Fruit fly (Drosophila melanogaster): ENCODE results near the gene cyst.

Gene cyst

DNA sequence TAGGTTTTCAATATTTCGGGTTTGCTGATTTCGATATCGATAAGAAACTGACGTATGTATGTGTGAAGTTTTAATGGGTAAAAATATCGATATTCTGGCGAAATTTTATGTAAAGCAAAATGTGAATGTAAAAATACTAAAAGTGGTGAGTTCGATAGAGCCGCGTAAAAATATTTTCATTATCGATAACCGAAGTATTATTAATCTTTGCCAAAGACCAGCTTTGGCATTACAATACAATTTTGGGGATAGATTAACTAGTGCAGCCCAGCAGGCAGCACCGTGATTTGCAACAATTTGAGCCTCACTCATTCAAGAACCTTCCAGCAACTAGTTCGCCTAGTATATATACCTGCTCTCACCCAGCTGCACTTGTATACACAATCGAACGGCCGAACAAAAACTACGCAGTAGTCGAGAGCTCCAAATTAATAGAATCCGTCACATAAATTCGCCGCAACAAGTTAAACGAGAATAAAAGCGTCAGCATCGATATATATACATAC lies 33.8 kb upstream of the cyst start (continued):
- TF ChIP-seq CG12155 (GFP tag; optimal IDR thresholded peaks at IDR 0.05) (no peak), dm (GFP tag; optimal IDR thresholded peaks at IDR 0.05) (peak; percentile 1), Hr78 (GFP tag; optimal IDR thresholded peaks at IDR 0.05) (no peak), chm (GFP tag; IDR thresholded peaks at IDR 0.05) (0 out of 2 replicates have a peak, but pooled peaks have one; percentile 11), knrl (GFP tag; IDR thresholded peaks at IDR 0.05; ENCODE audit: partially characterized antibody) (peak; percentile 77), TFAM (GFP tag; optimal IDR thresholded peaks at IDR 0.05) (no peak), crp (GFP tag; optimal IDR thresholded peaks at IDR 0.05) (peak in 1 of 2 experiments; percentile 44), hth (optimal IDR thresholded peaks at IDR 0.05) (no peak), CG14667 (GFP tag; IDR thresholded peaks at IDR 0.05) (no peak), da (GFP tag; optimal IDR thresholded peaks at IDR 0.05) (no peak), Ets97D (GFP tag; optimal IDR thresholded peaks at IDR 0.05) (peak; percentile 10), CG11456 (GFP tag; IDR thresholded peaks at IDR 0.05) (no peak), sc (optimal IDR thresholded peaks at IDR 0.05) (no peak), sc (GFP tag; optimal IDR thresholded peaks at IDR 0.05) (no peak), CG3407 (GFP tag; optimal IDR thresholded peaks at IDR 0.05) (no peak), Spps (tag; optimal IDR thresholded peaks at IDR 0.05) (no peak), CG12236 (GFP tag; optimal IDR thresholded peaks at IDR 0.05) (no peak), hb (GFP tag; IDR thresholded peaks at IDR 0.05; ENCODE audit: partially characterized antibody) (peak; percentile 82; the same call in 1 of the 3 replicates), CG1647 (GFP tag; optimal IDR thresholded peaks at IDR 0.05) (no peak), tup (GFP tag; optimal IDR thresholded peaks at IDR 0.05) (no peak), CG12104 (GFP tag; optimal IDR thresholded peaks at IDR 0.05) (no peak), pum (GFP tag; optimal IDR thresholded peaks at IDR 0.05) (no peak), MBD-R2 (GFP tag; IDR thresholded peaks at IDR 0.05) (peak; percentile 71), CG15073 (GFP tag; optimal IDR thresholded peaks at IDR 0.05) (no peak), CG15601 (tag; optimal IDR thresholded peaks at IDR 0.05) (peak; percentile 82), CG33557 (GFP tag; optimal IDR thresholded peaks at IDR 0.05) (no peak), CG15479 (GFP tag; optimal IDR thresholded peaks at IDR 0.05) (no peak), eyg (GFP tag; optimal IDR thresholded peaks at IDR 0.05) (no peak), CG31224 (GFP tag; IDR thresholded peaks at IDR 0.05) (no peak), CG14014 (GFP tag; IDR thresholded peaks at IDR 0.05) (no peak), nerfin-1 (tag; optimal IDR thresholded peaks at IDR 0.05) (peak; percentile 63), CG18011 (GFP tag; optimal IDR thresholded peaks at IDR 0.05) (no peak), CG1792 (GFP tag; optimal IDR thresholded peaks at IDR 0.05) (no peak), Mrtf (GFP tag; IDR thresholded peaks at IDR 0.05) (no peak), ranshi (GFP tag; IDR thresholded peaks at IDR 0.05) (no peak), chn (GFP tag; optimal IDR thresholded peaks at IDR 0.05) (no peak), CG31388 (GFP tag; optimal IDR thresholded peaks at IDR 0.05) (no peak), Myb (GFP tag; optimal IDR thresholded peaks at IDR 0.05) (peak; percentile 70), Sox100B (GFP tag; optimal IDR thresholded peaks at IDR 0.05) (no peak), CG13287 (GFP tag; IDR thresholded peaks at IDR 0.05; ENCODE audit: partially characterized antibody) (peak; percentile 96), Dbx (GFP tag; IDR thresholded peaks at IDR 0.05) (no peak), CG5245 (GFP tag; optimal IDR thresholded peaks at IDR 0.05) (no peak), CG43689 (GFP tag; IDR thresholded peaks at IDR 0.05) (no peak), MTF-1 (GFP tag; optimal IDR thresholded peaks at IDR 0.05; ENCODE audit: borderline replicate concordance) (no peak), CG17359 (tag; optimal IDR thresholded peaks at IDR 0.05) (no peak), org-1 (GFP tag; optimal IDR thresholded peaks at IDR 0.05) (no peak), CG8281 (tag; optimal IDR thresholded peaks at IDR 0.05) (no peak), Asciz (GFP tag; optimal IDR thresholded peaks at IDR 0.05) (no peak), CG10979 (tag; optimal IDR thresholded peaks at IDR 0.05) (no peak), D (optimal IDR thresholded peaks at IDR 0.05) (no peak), D (GFP tag; optimal IDR thresholded peaks at IDR 0.05) (no peak)
